Fruit fly (Drosophila melanogaster) whole organism, embryonic: ENCODE measurements around the gene Sfp93F.
A peak's percentile ranks its signal among the peaks of the same experiment; 100 is the strongest.

ENCODE experiments used
- Bdp1 ChIP-seq: fragments of 200-800 bp; sonication (Bioruptor generic); optimal IDR thresholded peaks from 3 replicates; lab custom pipeline; 2016; ENCODE audit warnings: missing biosample characterization, missing genetic modification characterization
- CG11093 ChIP-seq: fragments of 200-800 bp; sonication (Bioruptor generic); IDR thresholded peaks from 3 replicates; pipeline ENCODE4 v1.3.6; 2022; ENCODE audit warnings: missing biosample characterization, missing genetic modification characterization
- CG11398 ChIP-seq: fragments of 200-800 bp; sonication (Bioruptor generic); optimal IDR thresholded peaks from 2 replicates; lab custom pipeline; 2016; ENCODE audit warnings: missing biosample characterization, missing genetic modification characterization
- CG1233 ChIP-seq: fragments of 200-800 bp; sonication (Bioruptor generic); optimal IDR thresholded peaks from 4 replicates; lab custom pipeline; 2018; ENCODE audit warnings: missing biosample characterization, mild to moderate bottlenecking, missing genetic modification characterization
- CG12942 ChIP-seq: fragments of 200-800 bp; sonication (Bioruptor generic); optimal IDR thresholded peaks from 3 replicates; lab custom pipeline; 2016; ENCODE audit warnings: missing biosample characterization, missing genetic modification characterization
- CG13123 ChIP-seq: fragments of 200-800 bp; sonication (Bioruptor generic); optimal IDR thresholded peaks from 2 replicates; lab custom pipeline; 2016; ENCODE audit warnings: missing biosample characterization, missing genetic modification characterization
- CG13424 ChIP-seq: fragments of 200-800 bp; sonication (Bioruptor generic); optimal IDR thresholded peaks from 2 replicates; lab custom pipeline; 2019; ENCODE audit warnings: missing biosample characterization, mild to moderate bottlenecking, missing genetic modification characterization, moderate library complexity
- CG14050 ChIP-seq: fragments of 200-800 bp; sonication (Bioruptor generic); IDR thresholded peaks from 3 replicates; pipeline ENCODE4 v1.3.6; 2022; ENCODE audit warnings: missing biosample characterization, missing genetic modification characterization
- CG14710 ChIP-seq: fragments of 200-800 bp; sonication (Bioruptor generic); optimal IDR thresholded peaks from 3 replicates; lab custom pipeline; 2019; ENCODE audit warnings: missing biosample characterization, mild to moderate bottlenecking, missing genetic modification characterization, moderate library complexity
- CG15479 ChIP-seq: fragments of 200-800 bp; sonication (Bioruptor generic); optimal IDR thresholded peaks from 3 replicates; lab custom pipeline; 2019; ENCODE audit warnings: missing biosample characterization, mild to moderate bottlenecking, missing genetic modification characterization, moderate library complexity
- CG17359 ChIP-seq: fragments of 200-800 bp; sonication (Bioruptor generic); optimal IDR thresholded peaks from 3 replicates; lab custom pipeline; 2018; ENCODE audit warnings: missing biosample characterization, mild to moderate bottlenecking, missing genetic modification characterization, moderate library complexity
- CG18599 ChIP-seq: fragments of 200-800 bp; sonication (Bioruptor generic); optimal IDR thresholded peaks from 3 replicates; lab custom pipeline; 2017; ENCODE audit warnings: missing biosample characterization, missing genetic modification characterization, mild to moderate bottlenecking, moderate library complexity, missing genetic modification reagents
- CG18619 ChIP-seq: fragments of 200-800 bp; sonication (Bioruptor generic); optimal IDR thresholded peaks from 3 replicates; lab custom pipeline; 2017; ENCODE audit warnings: missing biosample characterization, mild to moderate bottlenecking, missing genetic modification characterization
- CG2712 ChIP-seq: fragments of 200-800 bp; optimal IDR thresholded peaks from 3 replicates; lab custom pipeline; 2019; ENCODE audit warnings: missing biosample characterization, mild to moderate bottlenecking, missing genetic modification characterization, moderate library complexity
- CG2875 ChIP-seq: fragments of 200-800 bp; sonication (Bioruptor generic); optimal IDR thresholded peaks from 2 replicates; lab custom pipeline; 2017; ENCODE audit warnings: missing biosample characterization, mild to moderate bottlenecking, missing genetic modification characterization, missing genetic modification reagents
- CG3163 ChIP-seq: fragments of 200-800 bp; sonication (Bioruptor generic); optimal IDR thresholded peaks from 3 replicates; lab custom pipeline; 2016; ENCODE audit warnings: missing biosample characterization, missing genetic modification characterization
- CG32767 ChIP-seq: fragments of 200-800 bp; sonication (Bioruptor generic); IDR thresholded peaks from 2 replicates; pipeline ENCODE4 v1.3.6; 2022; ENCODE audit warnings: missing biosample characterization, missing genetic modification characterization
- CG43689 ChIP-seq: fragments of 200-800 bp; sonication (Bioruptor generic); IDR thresholded peaks from 2 replicates; pipeline ENCODE4 v1.3.6; 2022; ENCODE audit warnings: missing biosample characterization, missing genetic modification characterization
- CG7786 ChIP-seq: fragments of 200-800 bp; sonication (Bioruptor generic); optimal IDR thresholded peaks from 2 replicates; lab custom pipeline; 2016; ENCODE audit warnings: missing biosample characterization, missing genetic modification characterization
- CG7928 ChIP-seq: fragments of 200-800 bp; sonication (Bioruptor generic); optimal IDR thresholded peaks from 2 replicates; lab custom pipeline; 2017; ENCODE audit warnings: missing biosample characterization, mild to moderate bottlenecking, missing genetic modification characterization
- CG8765 ChIP-seq: fragments of 200-800 bp; sonication (Bioruptor generic); IDR thresholded peaks from 2 replicates; pipeline ENCODE4 v1.3.6; 2022; ENCODE audit warnings: missing biosample characterization, missing genetic modification characterization
- CG9437 ChIP-seq: fragments of 200-800 bp; sonication (Bioruptor generic); optimal IDR thresholded peaks from 2 replicates; lab custom pipeline; 2018; ENCODE audit warnings: missing biosample characterization, mild to moderate bottlenecking, missing genetic modification characterization
- Dip3 ChIP-seq: fragments of 200-800 bp; sonication (Bioruptor generic); optimal IDR thresholded peaks from 3 replicates; lab custom pipeline; 2016; ENCODE audit warnings: missing biosample characterization, missing genetic modification characterization
- Dref ChIP-seq: fragments of 200-800 bp; sonication (Bioruptor generic); IDR thresholded peaks from 2 replicates; pipeline ENCODE4 v1.3.6; 2022; ENCODE audit warnings: missing biosample characterization, missing genetic modification characterization
- E2f2 ChIP-seq: fragments of 200-800 bp; sonication (Bioruptor generic); IDR thresholded peaks from 2 replicates; pipeline ENCODE4 v1.3.6; 2022; ENCODE audit warnings: missing biosample characterization, missing genetic modification characterization
- Fer3 ChIP-seq: fragments of 200-800 bp; sonication (Bioruptor generic); optimal IDR thresholded peaks from 2 replicates; lab custom pipeline; 2018; ENCODE audit warnings: missing biosample characterization, mild to moderate bottlenecking, missing genetic modification characterization, moderate library complexity
- HHEX ChIP-seq: fragments of 200-800 bp; sonication (Bioruptor generic); optimal IDR thresholded peaks from 3 replicates; lab custom pipeline; 2017; ENCODE audit warnings: missing biosample characterization, mild to moderate bottlenecking, missing genetic modification characterization, missing genetic modification reagents
- Jarid2 ChIP-seq: fragments of 200-800 bp; sonication (Bioruptor generic); optimal IDR thresholded peaks from 3 replicates; lab custom pipeline; 2017; ENCODE audit warnings: mild to moderate bottlenecking, missing biosample characterization, missing genetic modification reagents, missing genetic modification characterization
- MTF-1 ChIP-seq: fragments of 200-800 bp; sonication (Bioruptor generic); optimal IDR thresholded peaks from 2 replicates; lab custom pipeline; 2018; ENCODE audit warnings: missing biosample characterization, mild to moderate bottlenecking, missing genetic modification characterization, borderline replicate concordance
- Myb ChIP-seq: fragments of 200-800 bp; sonication (Bioruptor generic); optimal IDR thresholded peaks from 2 replicates; lab custom pipeline; 2016; ENCODE audit warnings: missing biosample characterization, missing genetic modification characterization
- NFAT ChIP-seq: fragments of 200-800 bp; sonication (Bioruptor generic); IDR thresholded peaks from 2 replicates; pipeline ENCODE4 v1.3.6; 2022; ENCODE audit warnings: missing biosample characterization, missing genetic modification characterization
- Nf-YC ChIP-seq: fragments of 200-800 bp; optimal IDR thresholded peaks from 3 replicates; lab custom pipeline; 2019; ENCODE audit warnings: missing biosample characterization, mild to moderate bottlenecking, missing genetic modification characterization, moderate library complexity
- NfI ChIP-seq: fragments of 200-800 bp; sonication (Bioruptor generic); optimal IDR thresholded peaks from 3 replicates; lab custom pipeline; 2018; ENCODE audit warnings: missing biosample characterization, mild to moderate bottlenecking, missing genetic modification characterization, moderate library complexity
- Oaz ChIP-seq: fragments of 200-800 bp; sonication (Bioruptor generic); IDR thresholded peaks from 2 replicates; pipeline ENCODE4 v1.3.6; 2022; ENCODE audit warnings: missing biosample characterization, missing genetic modification characterization
- Ravus ChIP-seq: fragments of 200-800 bp; sonication (Bioruptor generic); IDR thresholded peaks from 2 replicates; pipeline ENCODE4 v1.3.6; 2022; ENCODE audit warnings: missing biosample characterization, missing genetic modification characterization
- Tbp ChIP-seq: fragments of >200 bp; optimal IDR thresholded peaks from 2 replicates; lab custom pipeline; 2018; ENCODE audit warnings: missing biosample characterization, missing genetic modification characterization
- az2 ChIP-seq: fragments of 200-800 bp; sonication (Bioruptor generic); optimal IDR thresholded peaks from 3 replicates; lab custom pipeline; 2016; ENCODE audit warnings: missing biosample characterization, missing genetic modification characterization
- caup ChIP-seq: fragments of 200-800 bp; sonication (Bioruptor generic); optimal IDR thresholded peaks from 3 replicates; lab custom pipeline; 2017; ENCODE audit warnings: missing biosample characterization, mild to moderate bottlenecking, missing genetic modification characterization, moderate library complexity; ENCODE audit not compliant: severe bottlenecking
- dmrt11E ChIP-seq: fragments of 200-800 bp; sonication (Bioruptor generic); optimal IDR thresholded peaks from 3 replicates; lab custom pipeline; 2018; ENCODE audit warnings: missing biosample characterization, mild to moderate bottlenecking, missing genetic modification characterization, moderate library complexity
- en ChIP-seq: fragments of 200-800 bp; sonication (Bioruptor generic); optimal IDR thresholded peaks from 2 replicates; lab custom pipeline; 2016; ENCODE audit warnings: missing biosample characterization, missing genetic modification characterization
- gcm2 ChIP-seq: fragments of 200-800 bp; sonication (Bioruptor generic); optimal IDR thresholded peaks from 2 replicates; lab custom pipeline; 2016; ENCODE audit warnings: missing biosample characterization, missing genetic modification characterization
- hth ChIP-seq: fragments of >200 bp; optimal IDR thresholded peaks from 2 replicates; lab custom pipeline; 2017; ENCODE audit warnings: inconsistent platforms
- insv ChIP-seq, 2 experiments: fragments of 200-800 bp; sonication (Bioruptor generic); optimal IDR thresholded peaks; 3 replicates each; lab custom pipeline; 2016 to 2018; ENCODE audit warnings: missing biosample characterization in 2 of 2, missing genetic modification characterization in 2 of 2
- lbe ChIP-seq: fragments of 200-800 bp; sonication (Bioruptor generic); optimal IDR thresholded peaks from 2 replicates; lab custom pipeline; 2016; ENCODE audit warnings: missing biosample characterization, mild to moderate bottlenecking, missing genetic modification characterization
- nmo ChIP-seq: fragments of 200-800 bp; sonication (Bioruptor generic); optimal IDR thresholded peaks from 2 replicates; lab custom pipeline; 2018; ENCODE audit warnings: missing biosample characterization, mild to moderate bottlenecking, missing genetic modification characterization, moderate library complexity
- onecut ChIP-seq: fragments of 200-800 bp; sonication (Bioruptor generic); IDR thresholded peaks from 2 replicates; pipeline ENCODE4 v1.3.6; 2022; ENCODE audit warnings: missing biosample characterization, missing genetic modification characterization
- pros ChIP-seq: fragments of 200-800 bp; sonication (Bioruptor generic); optimal IDR thresholded peaks from 3 replicates; lab custom pipeline; 2019; ENCODE audit warnings: missing biosample characterization, mild to moderate bottlenecking, missing genetic modification characterization, moderate library complexity
- pum ChIP-seq: fragments of 200-800 bp; sonication (Bioruptor generic); optimal IDR thresholded peaks from 2 replicates; lab custom pipeline; 2016; ENCODE audit warnings: missing biosample characterization, missing genetic modification characterization
- ranshi ChIP-seq: fragments of 200-800 bp; sonication (Bioruptor generic); IDR thresholded peaks from 2 replicates; pipeline ENCODE4 v1.3.6; 2022; ENCODE audit warnings: missing biosample characterization, missing genetic modification characterization
- sens-2 ChIP-seq: fragments of 200-800 bp; sonication (Bioruptor generic); IDR thresholded peaks from 2 replicates; pipeline ENCODE4 v1.3.6; 2022; ENCODE audit warnings: missing biosample characterization, missing genetic modification characterization
- vfl ChIP-seq: fragments of 200-800 bp; sonication (Bioruptor generic); optimal IDR thresholded peaks from 2 replicates; lab custom pipeline; 2016; ENCODE audit warnings: missing biosample characterization, missing genetic modification characterization

Sfp93F gene

dm6 chr3R:21719934-21720431 lies 16.1 kb downstream of the Sfp93F start (continued):
- TF ChIP-seq CG7928 (GFP tag; lab: Kevin White, UChicago) (no peak), caup (GFP tag; lab: Kevin White, UChicago) (peak; percentile 15), CG14710 (tag; lab: Kevin White, UChicago) (no peak), Oaz (no peak), Dip3 (peak; percentile 26), insv (GFP tag; optimal IDR thresholded peaks at IDR 0.05; lab: Kevin White, UChicago) (no peak), pros (no peak), pum (GFP tag; lab: Kevin White, UChicago) (no peak), CG2712 (tag; lab: Kevin White, UChicago) (peak; percentile 45), vfl (no peak), CG8765 (GFP tag; lab: Robert Waterston, UW) (no peak), Dref (GFP tag; lab: Robert Waterston, UW) (no peak), lbe (GFP tag; lab: Kevin White, UChicago) (peak; percentile 6), hth (lab: Kevin White, UChicago) (no peak), CG43689 (no peak), Bdp1 (GFP tag; lab: Kevin White, UChicago) (no peak), CG13424 (peak; percentile 57), az2 (GFP tag; lab: Kevin White, UChicago) (peak; percentile 10), NfI (GFP tag; lab: Kevin White, UChicago) (peak; percentile 25), nmo (peak; percentile 31), Ravus (GFP tag; lab: Robert Waterston, UW) (no peak), CG32767 (GFP tag; lab: Robert Waterston, UW) (no peak), CG7786 (GFP tag; lab: Kevin White, UChicago) (no peak), CG11093 (0 out of 3 replicates have a peak, but pooled peaks have one; percentile 7), E2f2 (0 out of 2 replicates have a peak, but pooled peaks have one; percentile 10), MTF-1 (no peak), CG14050 (GFP tag; lab: Robert Waterston, UW) (no peak), CG3163 (no peak), CG2875 (no peak), HHEX (GFP tag; lab: Kevin White, UChicago) (no peak), Myb (GFP tag; lab: Kevin White, UChicago) (no peak), CG13123 (no peak), Nf-YC (tag; lab: Kevin White, UChicago) (no peak), onecut (GFP tag; lab: Robert Waterston, UW) (no peak), CG18599 (GFP tag; lab: Kevin White, UChicago) (no peak), ranshi (GFP tag; lab: Robert Waterston, UW) (peak; percentile 47), CG18619 (GFP tag; lab: Kevin White, UChicago) (peak; percentile 43), CG12942 (GFP tag; lab: Kevin White, UChicago) (no peak), gcm2 (GFP tag; lab: Kevin White, UChicago) (no peak), Tbp (no peak), sens-2 (GFP tag; lab: Robert Waterston, UW) (no peak), CG17359 (peak; percentile 57), CG15479 (GFP tag; lab: Kevin White, UChicago) (no peak), dmrt11E (tag; lab: Kevin White, UChicago) (no peak), CG1233 (GFP tag; lab: Kevin White, UChicago) (no peak), NFAT (GFP tag; lab: Robert Waterston, UW) (no peak), Fer3 (tag; lab: Kevin White, UChicago) (peak; percentile 28), CG9437 (GFP tag; lab: Kevin White, UChicago) (peak; percentile 45), CG11398 (no peak), en (GFP tag; lab: Kevin White, UChicago) (no peak), Jarid2 (GFP tag; lab: Kevin White, UChicago) (no peak)
